Fruit fly (Drosophila melanogaster) whole organism, embryonic: ENCODE data around the gene CG13075.
A peak's percentile ranks its signal among the peaks of the same experiment; 100 is the strongest.

ENCODE experiments used
- ATbp ChIP-seq: fragments of 200-800 bp; sonication (Bioruptor generic); optimal IDR thresholded peaks from 2 replicates; lab custom pipeline; 2017; ENCODE audit warnings: missing biosample characterization, mild to moderate bottlenecking, missing genetic modification characterization, missing genetic modification reagents
- Bteb2 ChIP-seq: fragments of 200-800 bp; sonication (Bioruptor generic); optimal IDR thresholded peaks from 2 replicates; lab custom pipeline; 2016; ENCODE audit warnings: missing biosample characterization, missing genetic modification characterization
- C15 ChIP-seq: fragments of 200-800 bp; sonication (Bioruptor generic); IDR thresholded peaks from 3 replicates; pipeline ENCODE4 v1.3.6; 2022; ENCODE audit warnings: missing biosample characterization, missing genetic modification characterization
- CG10267 ChIP-seq: fragments of 200-800 bp; sonication (Bioruptor generic); optimal IDR thresholded peaks from 2 replicates; lab custom pipeline; 2018; ENCODE audit warnings: missing biosample characterization, mild to moderate bottlenecking, missing genetic modification characterization, moderate library complexity
- CG10979 ChIP-seq: fragments of 200-800 bp; sonication (Bioruptor generic); optimal IDR thresholded peaks from 2 replicates; lab custom pipeline; 2018; ENCODE audit warnings: missing biosample characterization, mild to moderate bottlenecking, missing genetic modification characterization, moderate library complexity
- CG11093 ChIP-seq: fragments of 200-800 bp; sonication (Bioruptor generic); IDR thresholded peaks from 3 replicates; pipeline ENCODE4 v1.3.6; 2022; ENCODE audit warnings: missing biosample characterization, missing genetic modification characterization
- CG12104 ChIP-seq: fragments of 200-800 bp; sonication (Bioruptor generic); optimal IDR thresholded peaks from 3 replicates; lab custom pipeline; 2016; ENCODE audit warnings: missing biosample characterization, missing genetic modification characterization
- CG1233 ChIP-seq: fragments of 200-800 bp; sonication (Bioruptor generic); optimal IDR thresholded peaks from 4 replicates; lab custom pipeline; 2018; ENCODE audit warnings: missing biosample characterization, mild to moderate bottlenecking, missing genetic modification characterization
- CG13296 ChIP-seq: fragments of 200-800 bp; sonication (Bioruptor generic); optimal IDR thresholded peaks from 3 replicates; lab custom pipeline; 2018; ENCODE audit warnings: missing biosample characterization, mild to moderate bottlenecking, missing genetic modification characterization
- CG13894 ChIP-seq: fragments of 200-800 bp; sonication (Bioruptor generic); optimal IDR thresholded peaks from 3 replicates; lab custom pipeline; 2018; ENCODE audit warnings: missing biosample characterization, mild to moderate bottlenecking, missing genetic modification characterization, moderate library complexity
- CG14860 ChIP-seq: fragments of 200-800 bp; sonication (Bioruptor generic); IDR thresholded peaks from 3 replicates; pipeline ENCODE4 v1.3.6; 2022; ENCODE audit warnings: missing biosample characterization, missing genetic modification characterization; ENCODE audit not compliant: partially characterized antibody
- CG1647 ChIP-seq: fragments of 200-800 bp; sonication (Bioruptor generic); optimal IDR thresholded peaks from 3 replicates; lab custom pipeline; 2016; ENCODE audit warnings: missing biosample characterization, missing genetic modification characterization
- CG17829 ChIP-seq: fragments of 200-800 bp; optimal IDR thresholded peaks from 2 replicates; lab custom pipeline; 2019; ENCODE audit warnings: missing biosample characterization, mild to moderate bottlenecking, missing genetic modification characterization, moderate library complexity
- CG2202 ChIP-seq: fragments of 200-800 bp; sonication (Bioruptor generic); optimal IDR thresholded peaks from 2 replicates; lab custom pipeline; 2018; ENCODE audit warnings: missing biosample characterization, mild to moderate bottlenecking, missing genetic modification characterization
- CG30403 ChIP-seq: fragments of 200-800 bp; sonication (Bioruptor generic); optimal IDR thresholded peaks from 3 replicates; lab custom pipeline; 2016; ENCODE audit warnings: missing biosample characterization, missing genetic modification characterization
- CG3407 ChIP-seq: fragments of 200-800 bp; sonication (Bioruptor generic); optimal IDR thresholded peaks from 2 replicates; lab custom pipeline; 2018; ENCODE audit warnings: missing biosample characterization, mild to moderate bottlenecking, missing genetic modification characterization
- CG4424 ChIP-seq: fragments of 200-800 bp; sonication (Bioruptor generic); optimal IDR thresholded peaks from 3 replicates; lab custom pipeline; 2016; ENCODE audit warnings: missing biosample characterization, missing genetic modification characterization
- CG4730 ChIP-seq: fragments of 200-800 bp; sonication (Bioruptor generic); IDR thresholded peaks from 2 replicates; pipeline ENCODE4 v1.3.6; 2022; ENCODE audit warnings: missing biosample characterization, missing genetic modification characterization
- CG8290 ChIP-seq, 3 experiments: fragments of 200-800 bp; sonication (Bioruptor generic); optimal IDR thresholded peaks; 2 replicates each; lab custom pipeline; 2016 to 2019; ENCODE audit warnings: missing biosample characterization in 3 of 3, missing genetic modification characterization in 3 of 3, mild to moderate bottlenecking in 2 of 3, moderate library complexity in 1 of 3
- CG8359 ChIP-seq: fragments of 200-800 bp; sonication (Bioruptor generic); optimal IDR thresholded peaks from 2 replicates; lab custom pipeline; 2017; ENCODE audit warnings: missing biosample characterization, mild to moderate bottlenecking, missing genetic modification characterization, borderline replicate concordance
- CHES-1-like ChIP-seq: fragments of 200-800 bp; sonication (Bioruptor generic); optimal IDR thresholded peaks from 2 replicates; lab custom pipeline; 2016; ENCODE audit warnings: missing biosample characterization, missing genetic modification characterization
- D19A ChIP-seq: fragments of 200-800 bp; optimal IDR thresholded peaks from 3 replicates; lab custom pipeline; 2019; ENCODE audit warnings: missing biosample characterization, mild to moderate bottlenecking, missing genetic modification characterization, moderate library complexity
- Dad ChIP-seq: fragments of 200-800 bp; sonication (Bioruptor generic); optimal IDR thresholded peaks from 3 replicates; lab custom pipeline; 2016; ENCODE audit warnings: missing biosample characterization, missing genetic modification characterization
- Deaf1 ChIP-seq: fragments of 200-800 bp; optimal IDR thresholded peaks from 3 replicates; lab custom pipeline; 2019; ENCODE audit warnings: missing biosample characterization, mild to moderate bottlenecking, missing genetic modification characterization, moderate library complexity
- Dip3 ChIP-seq: fragments of 200-800 bp; sonication (Bioruptor generic); optimal IDR thresholded peaks from 3 replicates; lab custom pipeline; 2016; ENCODE audit warnings: missing biosample characterization, missing genetic modification characterization
- Drgx ChIP-seq: fragments of 200-800 bp; sonication (Bioruptor generic); IDR thresholded peaks from 2 replicates; pipeline ENCODE4 v1.3.6; 2022; ENCODE audit warnings: missing biosample characterization, missing genetic modification characterization
- H2.0 ChIP-seq: fragments of 200-800 bp; sonication (Bioruptor generic); IDR thresholded peaks from 2 replicates; pipeline ENCODE4 v1.3.6; 2022; ENCODE audit warnings: missing biosample characterization, missing genetic modification characterization
- HLH4C ChIP-seq: fragments of 200-800 bp; sonication (Bioruptor generic); IDR thresholded peaks from 3 replicates; pipeline ENCODE4 v1.3.6; 2022; ENCODE audit warnings: missing biosample characterization, missing genetic modification characterization; ENCODE audit not compliant: partially characterized antibody
- Hr39 ChIP-seq: fragments of >200 bp; optimal IDR thresholded peaks from 2 replicates; lab custom pipeline; 2017
- MESR4 ChIP-seq: fragments of 200-800 bp; sonication (Bioruptor generic); optimal IDR thresholded peaks from 2 replicates; lab custom pipeline; 2018; ENCODE audit warnings: missing biosample characterization, mild to moderate bottlenecking, missing genetic modification characterization, moderate library complexity
- Meics ChIP-seq: fragments of 200-800 bp; sonication (Bioruptor generic); optimal IDR thresholded peaks from 2 replicates; lab custom pipeline; 2017; ENCODE audit warnings: missing biosample characterization, mild to moderate bottlenecking, missing genetic modification characterization
- Mes4 ChIP-seq: fragments of 200-800 bp; sonication (Bioruptor generic); optimal IDR thresholded peaks from 2 replicates; lab custom pipeline; 2016; ENCODE audit warnings: missing biosample characterization, missing genetic modification characterization
- NC2β ChIP-seq: fragments of 200-800 bp; sonication (Bioruptor generic); optimal IDR thresholded peaks from 2 replicates; lab custom pipeline; 2016; ENCODE audit warnings: missing biosample characterization, missing genetic modification characterization
- Pdp1 ChIP-seq, 2 experiments: fragments of 200-800 bp; sonication (Bioruptor generic); optimal IDR thresholded peaks; 3 replicates each; lab custom pipeline; 2016; ENCODE audit warnings: missing biosample characterization in 2 of 2, missing genetic modification characterization in 2 of 2, mild to moderate bottlenecking in 1 of 2, moderate library complexity in 1 of 2
- Side ChIP-seq: fragments of 200-800 bp; sonication (Bioruptor generic); optimal IDR thresholded peaks from 2 replicates; lab custom pipeline; 2016; ENCODE audit warnings: missing biosample characterization, missing genetic modification characterization
- Trl ChIP-seq, 3 experiments: fragments of >200 bp in 2 of 3; fragments of 200-800 bp in 1 of 3; sonication (Bioruptor generic) in 1 of 3; optimal IDR thresholded peaks; 2 replicates in 1 of 3; 3 replicates in 2 of 3; lab custom pipeline; 2016 to 2017; ENCODE audit warnings: missing biosample characterization in 1 of 3, missing genetic modification characterization in 1 of 3
- abd-A ChIP-seq: fragments of 200-800 bp; sonication (Bioruptor generic); optimal IDR thresholded peaks from 3 replicates; lab custom pipeline; 2019; ENCODE audit warnings: missing biosample characterization, mild to moderate bottlenecking, missing genetic modification characterization, moderate library complexity
- aop ChIP-seq: fragments of 200-800 bp; sonication (Bioruptor generic); IDR thresholded peaks from 2 replicates; pipeline ENCODE4 v1.3.6; 2022; ENCODE audit warnings: missing biosample characterization, missing genetic modification characterization
- bab2 ChIP-seq: fragments of 200-800 bp; sonication (Bioruptor generic); optimal IDR thresholded peaks from 2 replicates; lab custom pipeline; 2016; ENCODE audit warnings: missing biosample characterization, missing genetic modification characterization
- dati ChIP-seq: fragments of 200-800 bp; sonication (Bioruptor generic); IDR thresholded peaks from 2 replicates; pipeline ENCODE4 v1.3.6; 2022; ENCODE audit warnings: missing biosample characterization, missing genetic modification characterization
- fu2 ChIP-seq: fragments of 200-800 bp; sonication (Bioruptor generic); optimal IDR thresholded peaks from 2 replicates; lab custom pipeline; 2016; ENCODE audit warnings: missing biosample characterization, missing genetic modification characterization
- ham ChIP-seq: fragments of 200-800 bp; sonication (Bioruptor generic); IDR thresholded peaks from 2 replicates; pipeline ENCODE4 v1.3.6; 2022; ENCODE audit warnings: missing biosample characterization, missing genetic modification characterization
- knrl ChIP-seq: fragments of 200-800 bp; sonication (Bioruptor generic); IDR thresholded peaks from 3 replicates; pipeline ENCODE4 v1.3.6; 2022; ENCODE audit warnings: missing biosample characterization, missing genetic modification characterization; ENCODE audit not compliant: partially characterized antibody
- pzg ChIP-seq: fragments of 200-800 bp; sonication (Bioruptor generic); optimal IDR thresholded peaks from 3 replicates; lab custom pipeline; 2018; ENCODE audit warnings: missing biosample characterization, mild to moderate bottlenecking, missing genetic modification characterization, moderate library complexity
- row ChIP-seq: fragments of 200-800 bp; sonication (Bioruptor generic); IDR thresholded peaks from 3 replicates; pipeline ENCODE4 v1.3.6; 2022; ENCODE audit warnings: missing biosample characterization, missing genetic modification characterization
- run ChIP-seq: fragments of 200-800 bp; sonication (Bioruptor generic); optimal IDR thresholded peaks from 3 replicates; lab custom pipeline; 2018; ENCODE audit warnings: missing biosample characterization, mild to moderate bottlenecking, missing genetic modification characterization
- sug ChIP-seq: fragments of 200-800 bp; optimal IDR thresholded peaks from 2 replicates; lab custom pipeline; 2019; ENCODE audit warnings: missing biosample characterization, mild to moderate bottlenecking, missing genetic modification characterization, moderate library complexity
- tio ChIP-seq: fragments of 200-800 bp; sonication (Bioruptor generic); optimal IDR thresholded peaks from 2 replicates; lab custom pipeline; 2017; ENCODE audit warnings: missing biosample characterization, missing genetic modification characterization, inconsistent platforms
- zf30C ChIP-seq: fragments of 200-800 bp; sonication (Bioruptor generic); optimal IDR thresholded peaks from 3 replicates; lab custom pipeline; 2018; ENCODE audit warnings: missing biosample characterization, mild to moderate bottlenecking, missing genetic modification characterization

CG13075 gene

dm6 chr3L:16037048-16037477 is 46.7 kb upstream of the CG13075 start (continued):
- TF ChIP-seq Pdp1 (GFP tag; optimal IDR thresholded peaks at IDR 0.05; lab: Kevin White, UChicago), result peak; percentile 80 to 86
- peak; percentile 73 for TF ChIP-seq Dad (GFP tag; lab: Kevin White, UChicago)
- TF ChIP-seq fu2 (GFP tag; lab: Kevin White, UChicago), result peak; percentile 73
- peak; percentile 41 for TF ChIP-seq Deaf1 (tag; lab: Kevin White, UChicago)
- peak; percentile 54 for TF ChIP-seq Mes4 (GFP tag; lab: Kevin White, UChicago)
- peak; percentile 81 for TF ChIP-seq CG10267 (tag; lab: Kevin White, UChicago)
- TF ChIP-seq Hr39 (lab: Kevin White, UChicago), result no peak
- no peak for TF ChIP-seq Trl (optimal IDR thresholded peaks at IDR 0.05; lab: Kevin White, UChicago)
- TF ChIP-seq Trl (GFP tag; optimal IDR thresholded peaks at IDR 0.05; lab: Kevin White, UChicago), result peak; percentile 67
- TF ChIP-seq CG10979 (tag; lab: Kevin White, UChicago), result peak; percentile 68
- TF ChIP-seq CG2202 (tag; lab: Kevin White, UChicago), result peak; percentile 42
- TF ChIP-seq Dip3 (GFP tag; lab: Kevin White, UChicago), result peak; percentile 59
- peak; percentile 37 for TF ChIP-seq D19A (tag; lab: Kevin White, UChicago)
- TF ChIP-seq tio (GFP tag; lab: Kevin White, UChicago), result peak; percentile 30
- TF ChIP-seq CG11093 (GFP tag; lab: Robert Waterston, UW), result peak; percentile 33; the same call in 1 of the 3 replicates
- no peak for TF ChIP-seq ham (GFP tag; lab: Robert Waterston, UW)
- peak; percentile 80 for TF ChIP-seq CG17829
- TF ChIP-seq HLH4C (GFP tag; lab: Robert Waterston, UW), result peak; percentile 44; the same call in 1 of the 3 replicates
- TF ChIP-seq run (tag; lab: Kevin White, UChicago), result peak; percentile 67
- peak; percentile 68 for TF ChIP-seq knrl (GFP tag; lab: Robert Waterston, UW)
- TF ChIP-seq sug (tag; lab: Kevin White, UChicago), result peak; percentile 64
- TF ChIP-seq ATbp (GFP tag; lab: Kevin White, UChicago), result peak; percentile 63
- TF ChIP-seq bab2 (GFP tag; lab: Kevin White, UChicago), result peak; percentile 75
- peak; percentile 81 for TF ChIP-seq CG1647 (GFP tag; lab: Kevin White, UChicago)
- TF ChIP-seq CG1233 (GFP tag; lab: Kevin White, UChicago), result peak; percentile 53
- peak; percentile 65 for TF ChIP-seq CG14860
- TF ChIP-seq CHES-1-like, result peak; percentile 84
- TF ChIP-seq pzg (GFP tag; lab: Kevin White, UChicago), result peak; percentile 92
- TF ChIP-seq CG12104, result peak; percentile 56
- no peak for TF ChIP-seq abd-A (tag; lab: Kevin White, UChicago)
- TF ChIP-seq row (GFP tag; lab: Robert Waterston, UW), result peak; percentile 80
- TF ChIP-seq CG13296 (GFP tag; lab: Kevin White, UChicago), result peak; percentile 67
- peak; percentile 35 for TF ChIP-seq CG8359 (GFP tag; lab: Kevin White, UChicago)
- peak; percentile 81 for TF ChIP-seq H2.0
- TF ChIP-seq NC2β, result peak; percentile 66
- TF ChIP-seq Meics, result peak; percentile 77
- TF ChIP-seq CG3407 (GFP tag; lab: Kevin White, UChicago), result peak; percentile 31
- peak; percentile 99 for TF ChIP-seq zf30C
- peak; percentile 80 for TF ChIP-seq Bteb2 (GFP tag; lab: Kevin White, UChicago)
- TF ChIP-seq dati (GFP tag; lab: Robert Waterston, UW), result peak; percentile 62; the same call in 1 of the 2 replicates
- no peak for TF ChIP-seq aop (GFP tag; lab: Robert Waterston, UW)
- TF ChIP-seq Side, result peak; percentile 71
- TF ChIP-seq CG4730 (GFP tag; lab: Robert Waterston, UW), result peak; percentile 65; the same call in 1 of the 2 replicates
- TF ChIP-seq CG4424 (GFP tag; lab: Kevin White, UChicago), result peak; percentile 74
- TF ChIP-seq Drgx (GFP tag; lab: Robert Waterston, UW), result peak; percentile 85
- TF ChIP-seq CG8290 (GFP tag; optimal IDR thresholded peaks at IDR 0.05; lab: Kevin White, UChicago), result peak; percentile 85
- peak; percentile 45 to 94 for TF ChIP-seq CG8290 (tag; optimal IDR thresholded peaks at IDR 0.05; lab: Kevin White, UChicago)
- peak; percentile 45 for TF ChIP-seq MESR4 (GFP tag; lab: Kevin White, UChicago)
- TF ChIP-seq C15 (GFP tag; lab: Robert Waterston, UW), result 0 out of 3 replicates have a peak, but pooled peaks have one; percentile 62
- TF ChIP-seq CG30403 (GFP tag; lab: Kevin White, UChicago), result peak; percentile 83
- peak; percentile 84 for TF ChIP-seq CG13894 (tag; lab: Kevin White, UChicago)
